Fruit fly (Drosophila melanogaster): ENCODE data around the gene Grip163.

DNA sequence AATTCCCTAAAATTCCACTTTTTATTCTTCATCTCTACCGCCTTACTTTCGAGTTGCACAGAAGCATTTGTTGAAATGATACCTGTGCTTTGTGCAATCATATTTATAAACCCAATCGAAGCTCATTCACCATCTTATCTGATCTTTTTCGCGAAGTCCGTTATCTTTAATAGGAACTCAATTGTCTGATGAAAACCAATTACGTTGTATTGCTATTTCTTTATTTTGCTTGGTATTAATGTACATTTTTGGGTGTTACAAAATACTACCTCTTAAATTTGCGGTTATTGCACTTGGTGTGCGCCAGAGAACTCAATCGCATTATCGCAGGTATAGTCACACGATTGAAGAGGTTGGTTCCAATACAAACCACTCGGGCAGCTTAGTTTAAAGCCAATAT, 25.1 kb downstream of the Grip163 start, which contains the start of gene Muc68E:
- TF ChIP-seq CG6163 (GFP tag; IDR thresholded peaks at IDR 0.05) (no peak), Blimp-1 (GFP tag; optimal IDR thresholded peaks at IDR 0.05) (no peak)
